Fruit fly (Drosophila melanogaster): ENCODE measurements around the gene CG2694.

The CG2694 gene

dm6 chrX:2685022-2685421, 28.9 kb upstream of the CG2694 start (continued):
- TF ChIP-seq caup (GFP tag; optimal IDR thresholded peaks at IDR 0.05; ENCODE audit: severe bottlenecking) (no peak), CG3407 (GFP tag; optimal IDR thresholded peaks at IDR 0.05) (no peak), CG8765 (GFP tag; IDR thresholded peaks at IDR 0.05) (no peak), HLH54F (GFP tag; optimal IDR thresholded peaks at IDR 0.05) (no peak), cwo (GFP tag; optimal IDR thresholded peaks at IDR 0.05) (peak; percentile 69), CG6765 (GFP tag; optimal IDR thresholded peaks at IDR 0.05) (no peak), CG31224 (GFP tag; IDR thresholded peaks at IDR 0.05) (no peak), CG15011 (GFP tag; optimal IDR thresholded peaks at IDR 0.05) (no peak), hbn (GFP tag; IDR thresholded peaks at IDR 0.05; ENCODE audit: partially characterized antibody) (no peak), Dp (GFP tag; optimal IDR thresholded peaks at IDR 0.05) (no peak), CG34376 (GFP tag; optimal IDR thresholded peaks at IDR 0.05) (peak; percentile 16), ems (GFP tag; optimal IDR thresholded peaks at IDR 0.05) (no peak), Side (GFP tag; optimal IDR thresholded peaks at IDR 0.05) (no peak), H15 (GFP tag; IDR thresholded peaks at IDR 0.05) (no peak), CG17568 (GFP tag; optimal IDR thresholded peaks at IDR 0.05) (no peak), MBD-R2 (GFP tag; IDR thresholded peaks at IDR 0.05) (no peak), ken (GFP tag; IDR thresholded peaks at IDR 0.05) (no peak), CG5245 (GFP tag; optimal IDR thresholded peaks at IDR 0.05) (no peak), sens (GFP tag) (peak; percentile 52), CG6654 (GFP tag; optimal IDR thresholded peaks at IDR 0.05) (no peak), jigr1 (GFP tag; IDR thresholded peaks at IDR 0.05) (no peak), NC2α (GFP tag; optimal IDR thresholded peaks at IDR 0.05) (no peak), CG3281 (GFP tag; optimal IDR thresholded peaks at IDR 0.05) (peak; percentile 1), grau (tag; optimal IDR thresholded peaks at IDR 0.05) (peak; percentile 6), Meics (GFP tag; optimal IDR thresholded peaks at IDR 0.05) (peak; percentile 6), row (GFP tag; IDR thresholded peaks at IDR 0.05) (peak; percentile 65), Nf-YA (GFP tag; IDR thresholded peaks at IDR 0.05) (no peak), CG7839 (tag; optimal IDR thresholded peaks at IDR 0.05) (peak; percentile 4), CG2129 (GFP tag; IDR thresholded peaks at IDR 0.05; ENCODE audit: partially characterized antibody) (no peak), zfh2 (GFP tag; optimal IDR thresholded peaks at IDR 0.05) (no peak), grn (GFP tag; optimal IDR thresholded peaks at IDR 0.05) (no peak), dmrt99B (tag; optimal IDR thresholded peaks at IDR 0.05) (peak; percentile 19), CG11085 (GFP tag; IDR thresholded peaks at IDR 0.05) (no peak)

DNA sequence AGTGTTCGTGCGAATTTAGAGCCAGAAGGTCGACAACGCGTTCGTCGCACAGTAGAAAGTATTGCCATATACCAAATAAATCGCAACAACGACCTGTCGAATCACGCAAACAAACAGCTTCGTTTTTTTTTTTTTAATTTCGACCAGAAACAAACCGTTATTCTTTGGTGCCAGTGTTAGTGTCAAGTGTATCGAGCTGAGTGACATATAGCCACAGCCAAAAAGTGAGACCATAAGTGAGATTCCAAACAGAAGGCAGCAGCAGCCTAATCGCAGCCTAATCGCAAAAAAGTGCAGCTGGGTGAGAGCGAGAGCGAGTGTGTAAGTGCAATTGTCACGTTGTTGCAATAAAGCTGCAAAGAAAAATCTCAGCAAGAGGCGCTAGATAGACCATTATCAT, 28.3 kb upstream of the CG2694 start, which contains the start of gene per:
per (plus strand) TSS at position 1 of the 400 bp plus-strand sequence.
- TF ChIP-seq CG13287 (GFP tag; IDR thresholded peaks at IDR 0.05; ENCODE audit: partially characterized antibody) (no peak), shn (GFP tag; optimal IDR thresholded peaks at IDR 0.05) (no peak), CG5180 (GFP tag; optimal IDR thresholded peaks at IDR 0.05) (no peak), CG3163 (GFP tag; optimal IDR thresholded peaks at IDR 0.05) (no peak), eve (GFP tag; optimal IDR thresholded peaks at IDR 0.05) (no peak), zen (tag; optimal IDR thresholded peaks at IDR 0.05) (no peak), tio (GFP tag; optimal IDR thresholded peaks at IDR 0.05) (no peak), pros (GFP tag; optimal IDR thresholded peaks at IDR 0.05) (no peak), stwl (tag; optimal IDR thresholded peaks at IDR 0.05) (no peak), NC2β (GFP tag; optimal IDR thresholded peaks at IDR 0.05) (no peak), Hsf (GFP tag; optimal IDR thresholded peaks at IDR 0.05) (no peak), vfl (GFP tag; optimal IDR thresholded peaks at IDR 0.05) (no peak)
